Fruit fly (Drosophila melanogaster) whole organism: ENCODE results near the gene CG14082.

Experiments
- CG8478 ChIP-seq: fragments of >200 bp; optimal IDR thresholded peaks from 2 replicates; lab custom pipeline; 2018; ENCODE audit warnings: inconsistent platforms
- pan ChIP-seq: fragments of >200 bp; optimal IDR thresholded peaks from 2 replicates; lab custom pipeline; 2017
- psq ChIP-seq: fragments of >200 bp; optimal IDR thresholded peaks from 2 replicates; lab custom pipeline; 2017
- usp ChIP-seq: fragments of >200 bp; optimal IDR thresholded peaks from 2 replicates; lab custom pipeline; 2017; ENCODE audit warnings: missing biosample characterization, missing genetic modification characterization, mixed read lengths

DNA sequence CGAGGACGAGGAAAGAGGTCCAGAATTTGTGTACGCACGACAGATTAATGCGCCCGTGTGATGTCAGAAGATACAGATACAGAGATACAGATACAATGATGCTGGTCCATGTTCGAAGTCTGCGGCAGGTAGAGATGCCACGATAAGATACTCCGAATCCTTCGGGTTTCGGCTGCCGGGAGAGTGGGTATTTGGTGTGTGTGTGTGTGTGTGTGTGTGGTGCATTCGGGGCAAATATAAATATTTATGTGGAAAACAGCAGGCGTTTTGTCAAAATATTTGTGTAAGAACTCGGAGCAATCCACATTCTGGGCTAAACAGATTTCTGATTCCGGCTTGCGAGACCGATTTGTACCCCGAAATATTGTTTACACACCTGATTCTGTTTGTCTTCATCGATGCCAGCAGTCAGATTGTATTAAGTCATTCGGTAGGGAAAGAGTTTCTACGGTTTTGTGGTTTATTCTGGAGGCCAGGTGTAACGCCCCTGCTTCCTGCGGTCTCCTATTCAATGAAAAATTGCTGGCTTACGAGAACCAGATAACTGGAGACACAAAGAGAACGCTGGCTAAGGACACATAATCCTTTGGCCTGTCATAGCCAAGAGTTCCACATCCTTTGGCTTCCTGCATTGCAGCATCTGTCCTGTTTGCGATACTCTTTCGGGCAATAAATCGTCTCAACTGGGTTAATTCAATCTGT is 45.4 kb upstream of the CG14082 start:
- no peak for TF ChIP-seq CG8478 (lab: Kevin White, UChicago)
- TF ChIP-seq pan, result no peak
- TF ChIP-seq psq, result no peak
- no peak for TF ChIP-seq usp
